Fruit fly (Drosophila melanogaster) whole organism, embryonic: ENCODE results near the gene CG43750.
A peak's percentile ranks its signal among the peaks of the same experiment; 100 is the strongest.

Source experiments
- Asciz ChIP-seq: fragments of 200-800 bp; sonication (Bioruptor generic); optimal IDR thresholded peaks from 2 replicates; lab custom pipeline; 2017; ENCODE audit warnings: missing biosample characterization, mild to moderate bottlenecking, missing genetic modification characterization, missing genetic modification reagents
- BtbVII ChIP-seq: fragments of 200-800 bp; sonication (Bioruptor generic); optimal IDR thresholded peaks from 3 replicates; lab custom pipeline; 2017; ENCODE audit warnings: missing biosample characterization, mild to moderate bottlenecking, missing genetic modification characterization
- CG10431 ChIP-seq: fragments of 200-800 bp; sonication (Bioruptor generic); optimal IDR thresholded peaks from 3 replicates; lab custom pipeline; 2018; ENCODE audit warnings: missing biosample characterization, mild to moderate bottlenecking, missing genetic modification characterization
- CG10462 ChIP-seq: fragments of 200-800 bp; sonication (Bioruptor generic); optimal IDR thresholded peaks from 2 replicates; lab custom pipeline; 2016; ENCODE audit warnings: missing biosample characterization, missing genetic modification characterization
- CG10654 ChIP-seq: fragments of 200-800 bp; sonication (Bioruptor generic); optimal IDR thresholded peaks from 2 replicates; lab custom pipeline; 2016; ENCODE audit warnings: missing biosample characterization, missing genetic modification characterization
- CG11093 ChIP-seq: fragments of 200-800 bp; sonication (Bioruptor generic); IDR thresholded peaks from 3 replicates; pipeline ENCODE4 v1.3.6; 2022; ENCODE audit warnings: missing biosample characterization, missing genetic modification characterization
- CG11456 ChIP-seq: fragments of 200-800 bp; sonication (Bioruptor generic); IDR thresholded peaks from 3 replicates; pipeline ENCODE4 v1.3.6; 2022; ENCODE audit warnings: missing biosample characterization, missing genetic modification characterization
- CG12942 ChIP-seq: fragments of 200-800 bp; sonication (Bioruptor generic); optimal IDR thresholded peaks from 3 replicates; lab custom pipeline; 2016; ENCODE audit warnings: missing biosample characterization, missing genetic modification characterization
- CG14050 ChIP-seq: fragments of 200-800 bp; sonication (Bioruptor generic); IDR thresholded peaks from 3 replicates; pipeline ENCODE4 v1.3.6; 2022; ENCODE audit warnings: missing biosample characterization, missing genetic modification characterization
- CG14710 ChIP-seq: fragments of 200-800 bp; sonication (Bioruptor generic); optimal IDR thresholded peaks from 3 replicates; lab custom pipeline; 2019; ENCODE audit warnings: missing biosample characterization, mild to moderate bottlenecking, missing genetic modification characterization, moderate library complexity
- CG17328 ChIP-seq: fragments of 200-800 bp; sonication (Bioruptor generic); IDR thresholded peaks from 2 replicates; pipeline ENCODE4 v1.3.6; 2022; ENCODE audit warnings: missing biosample characterization, missing genetic modification characterization
- CG2120 ChIP-seq: fragments of 200-800 bp; sonication (Bioruptor generic); optimal IDR thresholded peaks from 3 replicates; lab custom pipeline; 2016; ENCODE audit warnings: missing biosample characterization, missing genetic modification characterization
- CG32772 ChIP-seq: fragments of 200-800 bp; sonication (Bioruptor generic); IDR thresholded peaks from 2 replicates; pipeline ENCODE4 v1.3.6; 2022; ENCODE audit warnings: missing biosample characterization, missing genetic modification characterization
- CG33557 ChIP-seq: fragments of 200-800 bp; sonication (Bioruptor generic); optimal IDR thresholded peaks from 2 replicates; lab custom pipeline; 2019; ENCODE audit warnings: missing biosample characterization, mild to moderate bottlenecking, missing genetic modification characterization, moderate library complexity
- CG42726 ChIP-seq: fragments of 200-800 bp; sonication (Bioruptor generic); IDR thresholded peaks from 2 replicates; pipeline ENCODE4 v1.3.6; 2022; ENCODE audit warnings: missing biosample characterization, missing genetic modification characterization; ENCODE audit not compliant: partially characterized antibody
- CG4360 ChIP-seq: fragments of 200-800 bp; sonication (Bioruptor generic); IDR thresholded peaks from 2 replicates; pipeline ENCODE4 v1.3.6; 2022; ENCODE audit warnings: missing biosample characterization, missing genetic modification characterization
- CG6254 ChIP-seq: fragments of 200-800 bp; sonication (Bioruptor generic); optimal IDR thresholded peaks from 3 replicates; lab custom pipeline; 2017; ENCODE audit warnings: mild to moderate bottlenecking, missing biosample characterization, missing genetic modification reagents, missing genetic modification characterization
- CG6813 ChIP-seq: fragments of 200-800 bp; sonication (Bioruptor generic); optimal IDR thresholded peaks from 2 replicates; lab custom pipeline; 2017; ENCODE audit warnings: missing biosample characterization, missing genetic modification characterization, mild to moderate bottlenecking, moderate library complexity, missing genetic modification reagents
- CG8089 ChIP-seq: fragments of 200-800 bp; sonication (Bioruptor generic); optimal IDR thresholded peaks from 3 replicates; lab custom pipeline; 2016; ENCODE audit warnings: missing biosample characterization, missing genetic modification characterization
- Deaf1 ChIP-seq: fragments of 200-800 bp; optimal IDR thresholded peaks from 3 replicates; lab custom pipeline; 2019; ENCODE audit warnings: missing biosample characterization, mild to moderate bottlenecking, missing genetic modification characterization, moderate library complexity
- Elba2 ChIP-seq: fragments of 200-800 bp; sonication (Bioruptor generic); optimal IDR thresholded peaks from 3 replicates; lab custom pipeline; 2016; ENCODE audit warnings: missing biosample characterization, missing genetic modification characterization
- HmgD ChIP-seq: fragments of 200-800 bp; sonication (Bioruptor generic); optimal IDR thresholded peaks from 3 replicates; lab custom pipeline; 2016; ENCODE audit warnings: missing biosample characterization, missing genetic modification characterization
- Kr ChIP-seq: fragments of 200-800 bp; sonication (Bioruptor generic); optimal IDR thresholded peaks from 2 replicates; lab custom pipeline; 2017; ENCODE audit warnings: missing biosample characterization, mild to moderate bottlenecking, missing genetic modification characterization
- MESR4 ChIP-seq: fragments of 200-800 bp; sonication (Bioruptor generic); optimal IDR thresholded peaks from 2 replicates; lab custom pipeline; 2018; ENCODE audit warnings: missing biosample characterization, mild to moderate bottlenecking, missing genetic modification characterization, moderate library complexity
- Myb ChIP-seq: fragments of 200-800 bp; sonication (Bioruptor generic); optimal IDR thresholded peaks from 2 replicates; lab custom pipeline; 2016; ENCODE audit warnings: missing biosample characterization, missing genetic modification characterization
- Neu2 ChIP-seq: fragments of 200-800 bp; sonication (Bioruptor generic); optimal IDR thresholded peaks from 3 replicates; lab custom pipeline; 2016; ENCODE audit warnings: missing biosample characterization, missing genetic modification characterization, borderline replicate concordance
- Nf-YC ChIP-seq: fragments of 200-800 bp; optimal IDR thresholded peaks from 3 replicates; lab custom pipeline; 2019; ENCODE audit warnings: missing biosample characterization, mild to moderate bottlenecking, missing genetic modification characterization, moderate library complexity
- Rfx ChIP-seq: fragments of 200-800 bp; sonication (Bioruptor generic); IDR thresholded peaks from 2 replicates; pipeline ENCODE4 v1.3.6; 2022; ENCODE audit warnings: missing biosample characterization, missing genetic modification characterization
- Rx ChIP-seq: fragments of 200-800 bp; sonication (Bioruptor generic); IDR thresholded peaks from 2 replicates; pipeline ENCODE4 v1.3.6; 2022; ENCODE audit warnings: missing biosample characterization, missing genetic modification characterization
- abd-A ChIP-seq: fragments of 200-800 bp; sonication (Bioruptor generic); optimal IDR thresholded peaks from 3 replicates; lab custom pipeline; 2019; ENCODE audit warnings: missing biosample characterization, mild to moderate bottlenecking, missing genetic modification characterization, moderate library complexity
- ac ChIP-seq: fragments of 200-800 bp; sonication (Bioruptor generic); optimal IDR thresholded peaks from 3 replicates; lab custom pipeline; 2017; ENCODE audit warnings: missing biosample characterization, mild to moderate bottlenecking, missing genetic modification characterization
- caup ChIP-seq: fragments of 200-800 bp; sonication (Bioruptor generic); optimal IDR thresholded peaks from 3 replicates; lab custom pipeline; 2017; ENCODE audit warnings: missing biosample characterization, mild to moderate bottlenecking, missing genetic modification characterization, moderate library complexity; ENCODE audit not compliant: severe bottlenecking
- chm ChIP-seq: fragments of 200-800 bp; sonication (Bioruptor generic); IDR thresholded peaks from 2 replicates; pipeline ENCODE4 v1.3.6; 2022; ENCODE audit warnings: missing biosample characterization, missing genetic modification characterization
- hb ChIP-seq: fragments of 200-800 bp; sonication (Bioruptor generic); IDR thresholded peaks from 3 replicates; pipeline ENCODE4 v1.3.6; 2022; ENCODE audit warnings: missing biosample characterization, missing genetic modification characterization; ENCODE audit not compliant: partially characterized antibody
- ken ChIP-seq: fragments of 200-800 bp; sonication (Bioruptor generic); IDR thresholded peaks from 3 replicates; pipeline ENCODE4 v1.3.6; 2022; ENCODE audit warnings: missing biosample characterization, missing genetic modification characterization
- lbe ChIP-seq: fragments of 200-800 bp; sonication (Bioruptor generic); optimal IDR thresholded peaks from 2 replicates; lab custom pipeline; 2016; ENCODE audit warnings: missing biosample characterization, mild to moderate bottlenecking, missing genetic modification characterization
- lmd ChIP-seq: fragments of 200-800 bp; sonication (Bioruptor generic); IDR thresholded peaks from 2 replicates; pipeline ENCODE4 v1.3.6; 2022; ENCODE audit warnings: missing biosample characterization, missing genetic modification characterization
- luna ChIP-seq: fragments of 200-800 bp; sonication (Bioruptor generic); optimal IDR thresholded peaks from 2 replicates; lab custom pipeline; 2016; ENCODE audit warnings: missing biosample characterization, missing genetic modification characterization
- nau ChIP-seq: fragments of 200-800 bp; sonication (Bioruptor generic); optimal IDR thresholded peaks from 3 replicates; lab custom pipeline; 2017; ENCODE audit warnings: missing biosample characterization, mild to moderate bottlenecking, missing genetic modification characterization, missing genetic modification reagents
- nerfin-1 ChIP-seq: fragments of 200-800 bp; sonication (Bioruptor generic); optimal IDR thresholded peaks from 3 replicates; lab custom pipeline; 2019; ENCODE audit warnings: missing biosample characterization, mild to moderate bottlenecking, missing genetic modification characterization, moderate library complexity
- nerfin-2 ChIP-seq: fragments of 200-800 bp; sonication (Bioruptor generic); IDR thresholded peaks from 2 replicates; pipeline ENCODE4 v1.3.6; 2022; ENCODE audit warnings: missing biosample characterization, missing genetic modification characterization; ENCODE audit not compliant: partially characterized antibody
- oc ChIP-seq: fragments of 200-800 bp; sonication (Bioruptor generic); optimal IDR thresholded peaks from 2 replicates; lab custom pipeline; 2018; ENCODE audit warnings: missing biosample characterization, mild to moderate bottlenecking, missing genetic modification characterization, moderate library complexity
- pb ChIP-seq: fragments of 200-800 bp; sonication (Bioruptor generic); optimal IDR thresholded peaks from 3 replicates; lab custom pipeline; 2016; ENCODE audit warnings: missing biosample characterization, missing genetic modification characterization
- pros ChIP-seq: fragments of 200-800 bp; sonication (Bioruptor generic); optimal IDR thresholded peaks from 3 replicates; lab custom pipeline; 2019; ENCODE audit warnings: missing biosample characterization, mild to moderate bottlenecking, missing genetic modification characterization, moderate library complexity
- scrt ChIP-seq: fragments of 200-800 bp; sonication (Bioruptor generic); optimal IDR thresholded peaks from 2 replicates; lab custom pipeline; 2018; ENCODE audit warnings: missing biosample characterization, mild to moderate bottlenecking, missing genetic modification characterization, moderate library complexity
- sens-2 ChIP-seq: fragments of 200-800 bp; sonication (Bioruptor generic); IDR thresholded peaks from 2 replicates; pipeline ENCODE4 v1.3.6; 2022; ENCODE audit warnings: missing biosample characterization, missing genetic modification characterization
- shn ChIP-seq: fragments of 200-800 bp; sonication (Bioruptor generic); optimal IDR thresholded peaks from 3 replicates; lab custom pipeline; 2016; ENCODE audit warnings: missing biosample characterization, missing genetic modification characterization
- ssp ChIP-seq: fragments of 200-800 bp; sonication (Bioruptor generic); IDR thresholded peaks from 2 replicates; pipeline ENCODE4 v1.3.6; 2022; ENCODE audit warnings: missing biosample characterization, missing genetic modification characterization
- twi ChIP-seq: fragments of 200-800 bp; optimal IDR thresholded peaks from 2 replicates; lab custom pipeline; 2019; ENCODE audit warnings: missing biosample characterization, mild to moderate bottlenecking, missing genetic modification characterization, moderate library complexity
- zf30C ChIP-seq: fragments of 200-800 bp; sonication (Bioruptor generic); optimal IDR thresholded peaks from 3 replicates; lab custom pipeline; 2018; ENCODE audit warnings: missing biosample characterization, mild to moderate bottlenecking, missing genetic modification characterization

Gene CG43750

dm6 chr2L:2420490-2420889, 30.0 kb upstream of the CG43750 start, which contains the start of gene CG9886 (continued):
- TF ChIP-seq CG17328 (GFP tag; lab: Robert Waterston, UW) (peak; percentile 60), BtbVII (peak; percentile 43), Asciz (no peak), CG10654 (GFP tag; lab: Kevin White, UChicago) (peak; percentile 41), ken (GFP tag; lab: Robert Waterston, UW) (no peak; the same call in 2 of the 3 replicates), Myb (GFP tag; lab: Kevin White, UChicago) (peak; percentile 44), Deaf1 (tag; lab: Kevin White, UChicago) (peak; percentile 44), CG6254 (GFP tag; lab: Kevin White, UChicago) (peak; percentile 10), nerfin-2 (GFP tag; lab: Robert Waterston, UW) (no peak), scrt (GFP tag; lab: Kevin White, UChicago) (peak; percentile 34), CG4360 (GFP tag; lab: Robert Waterston, UW) (no peak), hb (GFP tag; lab: Robert Waterston, UW) (no peak), Elba2 (GFP tag; lab: Kevin White, UChicago) (no peak), CG32772 (GFP tag; lab: Robert Waterston, UW) (no peak), CG14710 (tag; lab: Kevin White, UChicago) (peak; percentile 77), pb (no peak), ssp (peak; percentile 45), ac (GFP tag; lab: Kevin White, UChicago) (no peak), oc (tag; lab: Kevin White, UChicago) (peak; percentile 59), lbe (GFP tag; lab: Kevin White, UChicago) (no peak), Kr (GFP tag; lab: Kevin White, UChicago) (no peak), CG10462 (GFP tag; lab: Kevin White, UChicago) (no peak), pros (GFP tag; lab: Kevin White, UChicago) (no peak), CG10431 (GFP tag; lab: Kevin White, UChicago) (no peak), CG12942 (peak; percentile 28), MESR4 (GFP tag; lab: Kevin White, UChicago) (no peak), CG33557 (peak; percentile 57), nau (GFP tag; lab: Kevin White, UChicago) (no peak), shn (GFP tag; lab: Kevin White, UChicago) (no peak), sens-2 (GFP tag; lab: Robert Waterston, UW) (no peak), chm (GFP tag; lab: Robert Waterston, UW) (no peak), nerfin-1 (tag; lab: Kevin White, UChicago) (peak; percentile 70), luna (no peak), abd-A (tag; lab: Kevin White, UChicago) (no peak), CG42726 (GFP tag; lab: Robert Waterston, UW) (no peak), Rx (GFP tag; lab: Robert Waterston, UW) (no peak), lmd (peak; percentile 32; the same call in 1 of the 2 replicates), CG8089 (GFP tag; lab: Kevin White, UChicago) (no peak), HmgD (GFP tag; lab: Kevin White, UChicago) (no peak), Nf-YC (peak; percentile 60), CG11456 (no peak), Neu2 (GFP tag; lab: Kevin White, UChicago) (no peak), CG11093 (no peak), zf30C (no peak), CG14050 (GFP tag; lab: Robert Waterston, UW) (no peak; the same call in 2 of the 3 replicates), Rfx (GFP tag; lab: Robert Waterston, UW) (peak; percentile 61), caup (GFP tag; lab: Kevin White, UChicago) (peak; percentile 58), CG6813 (peak; percentile 15), twi (tag; lab: Kevin White, UChicago) (no peak), CG2120 (GFP tag; lab: Kevin White, UChicago) (peak; percentile 64)
